Worm (Caenorhabditis elegans) whole organism, late embryonic: ENCODE data around the gene C54D10.10.
A peak's percentile ranks its signal among the peaks of the same experiment; 100 is the strongest.

Experiments
- C08G9.2 ChIP-seq: sonication (generic microtip); optimal IDR thresholded peaks from 2 replicates; lab custom pipeline; 2016; ENCODE audit warnings: mild to moderate bottlenecking, missing genetic modification characterization, moderate library complexity, missing compliant biosample characterization
- C38D4.7 ChIP-seq: fragments of 200-800 bp; sonication (Bioruptor generic); optimal IDR thresholded peaks from 2 replicates; lab custom pipeline; 2018; ENCODE audit warnings: mild to moderate bottlenecking, missing genetic modification characterization, moderate library complexity, missing compliant biosample characterization
- F13H6.1 ChIP-seq: sonication (generic microtip); optimal IDR thresholded peaks from 2 replicates; lab custom pipeline; 2016; ENCODE audit warnings: missing genetic modification characterization, missing compliant biosample characterization
- K02D7.2 ChIP-seq: sonication (generic microtip); optimal IDR thresholded peaks from 2 replicates; lab custom pipeline; 2017; ENCODE audit warnings: mild to moderate bottlenecking, missing genetic modification characterization, missing compliant biosample characterization
- K09A11.1 ChIP-seq: sonication (generic microtip); optimal IDR thresholded peaks from 2 replicates; lab custom pipeline; 2017; ENCODE audit warnings: antibody characterized with exemption, mild to moderate bottlenecking, missing genetic modification characterization, missing compliant biosample characterization; ENCODE audit not compliant: insufficient read depth
- T23F11.4 ChIP-seq: fragments of 200-800 bp; sonication (Bioruptor generic); optimal IDR thresholded peaks from 2 replicates; lab custom pipeline; 2018; ENCODE audit warnings: mild to moderate bottlenecking, missing genetic modification characterization, missing compliant biosample characterization
- Y22D7AL.16 ChIP-seq: sonication (generic microtip); optimal IDR thresholded peaks from 2 replicates; lab custom pipeline; 2016; ENCODE audit warnings: missing genetic modification characterization, missing compliant biosample characterization
- ahr-1 ChIP-seq: sonication (generic microtip); optimal IDR thresholded peaks from 2 replicates; lab custom pipeline; 2016; ENCODE audit warnings: missing genetic modification characterization, missing compliant biosample characterization
- ama-1 ChIP-seq: fragments of 150-350 bp; optimal IDR thresholded peaks from 2 replicates; lab custom pipeline; 2014
- ceh-14 ChIP-seq: sonication (generic microtip); optimal IDR thresholded peaks from 2 replicates; lab custom pipeline; 2016; ENCODE audit warnings: missing genotype, missing genetic modification characterization, missing compliant biosample characterization
- ceh-18 ChIP-seq: sonication (generic microtip); optimal IDR thresholded peaks from 2 replicates; lab custom pipeline; 2016; ENCODE audit warnings: missing genetic modification characterization, missing compliant biosample characterization
- ceh-2 ChIP-seq: sonication (generic microtip); optimal IDR thresholded peaks from 2 replicates; lab custom pipeline; 2016; ENCODE audit warnings: missing genotype, missing genetic modification characterization, missing compliant biosample characterization
- ceh-22 ChIP-seq: sonication (generic microtip); optimal IDR thresholded peaks from 2 replicates; lab custom pipeline; 2017; ENCODE audit warnings: missing biosample characterization, missing genetic modification characterization
- ceh-24 ChIP-seq: sonication (generic microtip); optimal IDR thresholded peaks from 2 replicates; lab custom pipeline; 2016; ENCODE audit warnings: mild to moderate bottlenecking, missing genetic modification characterization, missing compliant biosample characterization
- ceh-31 ChIP-seq: sonication (generic microtip); optimal IDR thresholded peaks from 2 replicates; lab custom pipeline; 2016; ENCODE audit warnings: missing genetic modification characterization, missing compliant biosample characterization
- ceh-34 ChIP-seq: sonication (generic microtip); optimal IDR thresholded peaks from 2 replicates; lab custom pipeline; 2016; ENCODE audit warnings: mild to moderate bottlenecking, missing genetic modification characterization, missing compliant biosample characterization
- ceh-45 ChIP-seq: fragments of 200-800 bp; sonication (Bioruptor generic); IDR thresholded peaks from 2 replicates; pipeline ENCODE4 v1.3.6; 2022; ENCODE audit warnings: missing genetic modification reagents, missing genetic modification characterization, missing compliant biosample characterization
- ceh-48 ChIP-seq: sonication (generic microtip); optimal IDR thresholded peaks from 2 replicates; lab custom pipeline; 2016; ENCODE audit warnings: missing genetic modification characterization, inconsistent platforms, missing compliant biosample characterization
- ceh-6 ChIP-seq: fragments of 200-800 bp; sonication (Bioruptor generic); optimal IDR thresholded peaks from 2 replicates; lab custom pipeline; 2018; ENCODE audit warnings: mild to moderate bottlenecking, missing genetic modification characterization, missing compliant biosample characterization
- dve-1 ChIP-seq: sonication (generic microtip); optimal IDR thresholded peaks from 2 replicates; lab custom pipeline; 2017; ENCODE audit warnings: antibody characterized with exemption, mild to moderate bottlenecking, missing genetic modification characterization, missing compliant biosample characterization
- elt-2 ChIP-seq: sonication (generic microtip); optimal IDR thresholded peaks from 2 replicates; lab custom pipeline; 2016; ENCODE audit warnings: missing genetic modification reagents, missing genetic modification characterization, missing compliant biosample characterization
- fax-1 ChIP-seq: sonication (generic microtip); optimal IDR thresholded peaks from 2 replicates; lab custom pipeline; 2016; ENCODE audit warnings: missing genotype, missing genetic modification characterization, missing compliant biosample characterization
- fkh-10 ChIP-seq: fragments of 150-350 bp; optimal IDR thresholded peaks from 2 replicates; lab custom pipeline; 2014; ENCODE audit warnings: missing biosample characterization, missing genetic modification reagents, missing genetic modification characterization
- hlh-13 ChIP-seq: fragments of 200-800 bp; sonication (Bioruptor generic); optimal IDR thresholded peaks from 2 replicates; lab custom pipeline; 2018; ENCODE audit warnings: mild to moderate bottlenecking, missing genetic modification characterization, missing compliant biosample characterization
- hlh-30 ChIP-seq: sonication (generic microtip); optimal IDR thresholded peaks from 2 replicates; lab custom pipeline; 2017; ENCODE audit warnings: antibody characterized with exemption, missing genetic modification characterization, missing compliant biosample characterization; ENCODE audit not compliant: insufficient read depth
- lim-6 ChIP-seq: sonication (generic microtip); optimal IDR thresholded peaks from 2 replicates; lab custom pipeline; 2016; ENCODE audit warnings: missing genetic modification characterization, missing compliant biosample characterization
- lin-11 ChIP-seq: fragments of 200-800 bp; sonication (Bioruptor generic); optimal IDR thresholded peaks from 2 replicates; lab custom pipeline; 2018; ENCODE audit warnings: mild to moderate bottlenecking, missing genetic modification characterization, missing compliant biosample characterization
- madf-2 ChIP-seq: sonication (generic microtip); optimal IDR thresholded peaks from 2 replicates; lab custom pipeline; 2017; ENCODE audit warnings: missing genetic modification characterization, missing compliant biosample characterization
- nfya-1 ChIP-seq: sonication (generic microtip); optimal IDR thresholded peaks from 2 replicates; lab custom pipeline; 2017; ENCODE audit warnings: missing genetic modification characterization, mild to moderate bottlenecking, missing compliant biosample characterization, antibody characterized with exemption, moderate library complexity
- nhr-232 ChIP-seq: sonication (generic microtip); optimal IDR thresholded peaks from 2 replicates; lab custom pipeline; 2016; ENCODE audit warnings: missing genetic modification characterization, missing compliant biosample characterization
- npax-4 ChIP-seq: sonication (generic microtip); optimal IDR thresholded peaks from 2 replicates; lab custom pipeline; 2016; ENCODE audit warnings: missing genetic modification characterization, missing compliant biosample characterization
- pag-3 ChIP-seq: sonication (generic microtip); optimal IDR thresholded peaks from 2 replicates; lab custom pipeline; 2016; ENCODE audit warnings: missing compliant biosample characterization, missing genetic modification characterization, borderline replicate concordance
- pat-9 ChIP-seq: fragments of 200-800 bp; sonication (Bioruptor generic); optimal IDR thresholded peaks from 2 replicates; lab custom pipeline; 2018; ENCODE audit warnings: mild to moderate bottlenecking, missing genetic modification characterization, moderate library complexity, missing compliant biosample characterization
- pax-1 ChIP-seq: fragments of 150-350 bp; optimal IDR thresholded peaks from 2 replicates; lab custom pipeline; 2014; ENCODE audit warnings: missing biosample characterization, missing genetic modification characterization
- pha-4 ChIP-seq: fragments of 150-350 bp; optimal IDR thresholded peaks from 2 replicates; lab custom pipeline; 2018; ENCODE audit warnings: missing biosample characterization, missing genetic modification reagents, missing genetic modification characterization
- pqm-1 ChIP-seq: sonication (generic microtip); optimal IDR thresholded peaks from 2 replicates; lab custom pipeline; 2016; ENCODE audit warnings: missing genetic modification characterization, missing compliant biosample characterization
- pros-1 ChIP-seq: fragments of 150-350 bp; optimal IDR thresholded peaks from 2 replicates; lab custom pipeline; 2014; ENCODE audit warnings: missing biosample characterization, missing genetic modification reagents, missing genetic modification characterization
- ref-2 ChIP-seq: sonication (generic microtip); optimal IDR thresholded peaks from 2 replicates; lab custom pipeline; 2016; ENCODE audit warnings: missing genetic modification characterization, missing compliant biosample characterization
- rnt-1 ChIP-seq: sonication (generic microtip); optimal IDR thresholded peaks from 2 replicates; lab custom pipeline; 2016; ENCODE audit warnings: missing genetic modification characterization, missing compliant biosample characterization
- sox-2 ChIP-seq: fragments of 200-800 bp; sonication (Bioruptor generic); IDR thresholded peaks from 2 replicates; pipeline ENCODE4 v1.3.6; 2022; ENCODE audit warnings: missing genetic modification reagents, missing genetic modification characterization, missing compliant biosample characterization
- tbx-2 ChIP-seq: sonication (generic microtip); optimal IDR thresholded peaks from 2 replicates; lab custom pipeline; 2016; ENCODE audit warnings: missing genetic modification characterization, missing compliant biosample characterization
- tbx-7 ChIP-seq: sonication (generic microtip); optimal IDR thresholded peaks from 2 replicates; lab custom pipeline; 2016; ENCODE audit warnings: missing genotype, missing genetic modification characterization, missing compliant biosample characterization
- ttx-3 ChIP-seq: sonication (generic microtip); optimal IDR thresholded peaks from 2 replicates; lab custom pipeline; 2016; ENCODE audit warnings: missing genetic modification reagents, missing genetic modification characterization, missing compliant biosample characterization
- unc-3 ChIP-seq, 2 experiments: fragments of 200-800 bp in 1 of 2; sonication (Bioruptor generic) in 1 of 2; sonication (generic microtip) in 1 of 2; conservative IDR thresholded peaks in 1 of 2; optimal IDR thresholded peaks in 1 of 2; 2 replicates each; pipeline versions ENCODE4 v1.3.6 to Lab custom; 2016 to 2022; ENCODE audit warnings: missing compliant biosample characterization in 2 of 2, missing genetic modification characterization in 2 of 2, missing genetic modification reagents in 1 of 2
- unc-86 ChIP-seq: sonication (generic microtip); optimal IDR thresholded peaks from 2 replicates; lab custom pipeline; 2016; ENCODE audit warnings: missing genetic modification characterization, missing compliant biosample characterization
- ztf-16 ChIP-seq: sonication (generic microtip); optimal IDR thresholded peaks from 2 replicates; lab custom pipeline; 2017; ENCODE audit warnings: missing genetic modification characterization, missing compliant biosample characterization

C54D10.10 gene

ce11 chrV:12468363-12468762, 18.6 kb upstream of the C54D10.10 start, which contains the start of gene F28C1.3:
F28C1.3 (plus strand) TSS chrV:12468663.
- TF ChIP-seq lim-6 (tag; lab: Kevin White, UChicago), result no peak
- no peak for TF ChIP-seq C38D4.7 (GFP tag; lab: Kevin White, UChicago)
- TF ChIP-seq pat-9, result no peak
- TF ChIP-seq ceh-45 (GFP tag; lab: Robert Waterston, UW), result no peak
- TF ChIP-seq pha-4, result no peak
- TF ChIP-seq C08G9.2 (tag; lab: Kevin White, UChicago), result no peak
- no peak for TF ChIP-seq pqm-1 (tag; lab: Kevin White, UChicago)
- TF ChIP-seq pax-1 (tag; lab: Kevin White, UChicago), result no peak
- no peak for TF ChIP-seq ttx-3 (tag; lab: Kevin White, UChicago)
- TF ChIP-seq hlh-30 (tag; lab: Kevin White, UChicago), result no peak
- TF ChIP-seq sox-2, result no peak
- TF ChIP-seq ztf-16 (tag; lab: Kevin White, UChicago), result no peak
- no peak for TF ChIP-seq tbx-7 (tag; lab: Kevin White, UChicago)
- TF ChIP-seq T23F11.4 (GFP tag; lab: Kevin White, UChicago), result no peak
- TF ChIP-seq ceh-22 (tag; lab: Kevin White, UChicago), result no peak
- no peak for TF ChIP-seq ceh-2 (tag; lab: Kevin White, UChicago)
- TF ChIP-seq Y22D7AL.16 (tag; lab: Kevin White, UChicago), result no peak

ce11 chrV:12467755-12468154, 18.0 kb upstream of the C54D10.10 start:
- no peak for TF ChIP-seq pqm-1 (tag; lab: Kevin White, UChicago)
- TF ChIP-seq ceh-22 (tag; lab: Kevin White, UChicago), result no peak
- TF ChIP-seq elt-2, result peak; percentile 32
- TF ChIP-seq ceh-24 (tag; lab: Kevin White, UChicago), result no peak

ce11 chrV:12466653-12467052, 16.9 kb upstream of the C54D10.10 start:
- TF ChIP-seq F13H6.1 (tag; lab: Kevin White, UChicago) (no peak), K02D7.2 (no peak), nhr-232 (tag; lab: Kevin White, UChicago) (no peak), dve-1 (tag; lab: Kevin White, UChicago) (no peak), ceh-31 (tag; lab: Kevin White, UChicago) (no peak), elt-2 (no peak), pqm-1 (tag; lab: Kevin White, UChicago) (no peak), ref-2 (no peak), tbx-2 (no peak)

ce11 chrV:12465399-12465798, 15.6 kb upstream of the C54D10.10 start:
- TF ChIP-seq ceh-34 (peak; percentile 79), unc-86 (tag; lab: Kevin White, UChicago) (no peak), lim-6 (tag; lab: Kevin White, UChicago) (no peak), ceh-45 (GFP tag; lab: Robert Waterston, UW) (no peak), ama-1 (lab: Kevin White, UChicago) (no peak), nfya-1 (tag; lab: Kevin White, UChicago) (peak; percentile 75), pag-3 (tag; lab: Kevin White, UChicago) (peak; percentile 37), Y22D7AL.16 (tag; lab: Kevin White, UChicago) (no peak), npax-4 (tag; lab: Kevin White, UChicago) (no peak), pros-1 (tag; lab: Kevin White, UChicago) (no peak), ahr-1 (tag; lab: Kevin White, UChicago) (no peak), ceh-6 (GFP tag; lab: Kevin White, UChicago) (no peak), rnt-1 (tag; lab: Kevin White, UChicago) (peak; percentile 65), ceh-24 (tag; lab: Kevin White, UChicago) (no peak), hlh-13 (GFP tag; lab: Kevin White, UChicago) (no peak), elt-2 (no peak), madf-2 (peak; percentile 44), F13H6.1 (tag; lab: Kevin White, UChicago) (peak; percentile 43), ceh-14 (tag; lab: Kevin White, UChicago) (peak; percentile 88), fkh-10 (GFP tag; lab: Kevin White, UChicago) (peak; percentile 3), K09A11.1 (tag; lab: Kevin White, UChicago) (peak; percentile 13), ceh-18 (tag; lab: Kevin White, UChicago) (peak; percentile 91), lin-11 (no peak), dve-1 (tag; lab: Kevin White, UChicago) (no peak), fax-1 (peak; percentile 23), tbx-2 (peak; percentile 83), ceh-48 (tag; lab: Kevin White, UChicago) (peak; percentile 92), unc-3 (GFP tag; conservative IDR thresholded peaks at IDR 0.05; lab: Robert Waterston, UW) (no peak), unc-3 (tag; optimal IDR thresholded peaks at IDR 0.05; lab: Kevin White, UChicago) (peak; percentile 81)
